Fruit fly (Drosophila melanogaster) Kc167 (cell line): Measurements from ENCODE around the gene Vdup1.

Experiments
- Myc ChIP-seq: fragments of >200 bp; optimal IDR thresholded peaks from 2 replicates; lab custom pipeline; 2017; ENCODE audit warnings: missing external identifiers
- Sin3A ChIP-seq: fragments of >200 bp; optimal IDR thresholded peaks from 2 replicates; lab custom pipeline; 2018; ENCODE audit warnings: missing external identifiers
- h ChIP-seq: fragments of >200 bp; optimal IDR thresholded peaks from 3 replicates; lab custom pipeline; 2018; ENCODE audit warnings: missing external identifiers
- insv ChIP-seq: fragments of >200 bp; optimal IDR thresholded peaks from 3 replicates; lab custom pipeline; 2018; ENCODE audit warnings: missing external identifiers
- psq ChIP-seq: fragments of >200 bp; optimal IDR thresholded peaks from 2 replicates; lab custom pipeline; 2017; ENCODE audit warnings: missing external identifiers
- ttk ChIP-seq: sonication (Bioruptor generic); optimal IDR thresholded peaks from 2 replicates; lab custom pipeline; 2017; ENCODE audit warnings: missing external identifiers

DNA sequence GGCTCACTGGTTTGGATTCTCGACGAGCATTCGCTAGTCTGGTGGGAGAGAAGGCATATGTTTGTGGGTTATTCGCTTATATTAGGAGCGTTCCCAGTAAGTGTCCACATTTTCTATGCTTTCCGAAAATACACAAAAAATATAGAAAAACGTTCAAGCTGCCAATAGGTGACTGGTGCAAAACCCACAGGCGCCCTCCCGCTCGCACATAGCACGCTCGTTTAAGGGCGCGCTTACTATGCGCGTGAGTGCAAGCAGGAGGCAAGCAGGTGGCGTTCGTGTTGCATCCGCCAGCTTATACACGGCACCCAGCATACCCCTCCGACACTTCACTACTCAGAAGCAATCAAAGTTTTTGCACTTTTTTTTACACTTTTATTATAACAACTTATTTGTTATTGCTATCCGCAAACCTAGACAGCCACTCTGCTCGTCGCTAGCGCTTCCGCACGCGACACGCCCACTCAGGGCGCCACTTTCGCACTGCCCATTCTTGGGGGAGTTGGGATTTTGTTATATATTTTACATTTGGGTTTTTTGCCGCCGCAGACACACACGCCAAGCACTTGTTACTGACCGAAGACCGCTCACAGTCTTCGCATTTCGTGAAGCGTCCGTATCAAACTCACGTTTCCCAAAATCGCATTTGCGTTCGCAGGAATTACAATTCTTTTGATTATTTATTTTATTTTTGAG lies 20.4 kb upstream of the Vdup1 start:
- TF ChIP-seq insv (lab: Kevin White, UChicago), result no peak
- no peak for TF ChIP-seq Myc (lab: Kevin White, UChicago)
- no peak for TF ChIP-seq h
- TF ChIP-seq psq (lab: Kevin White, UChicago), result no peak
- no peak for TF ChIP-seq ttk (lab: Kevin White, UChicago)
- no peak for TF ChIP-seq Sin3A (lab: Kevin White, UChicago)
